Worm (Caenorhabditis elegans) whole organism, midembryonic: ENCODE measurements around the gene aqp-2.
A peak's percentile ranks its signal among the peaks of the same experiment; 100 is the strongest.

Source experiments
- T22C8.4 ChIP-seq: fragments of 200-800 bp; sonication (Bioruptor generic); IDR thresholded peaks from 2 replicates; pipeline ENCODE4 v1.3.6; 2022; ENCODE audit warnings: missing genetic modification characterization, missing compliant biosample characterization
- cog-1 ChIP-seq: sonication (generic microtip); optimal IDR thresholded peaks from 2 replicates; lab custom pipeline; 2016; ENCODE audit warnings: missing genetic modification characterization, missing compliant biosample characterization
- flt-1 ChIP-seq: fragments of 200-800 bp; sonication (Bioruptor generic); IDR thresholded peaks from 2 replicates; pipeline ENCODE4 v1.3.6; 2022; ENCODE audit warnings: missing genetic modification characterization, missing compliant biosample characterization
- klf-2 ChIP-seq: fragments of 200-800 bp; sonication (Bioruptor generic); conservative IDR thresholded peaks from 2 replicates; pipeline ENCODE4 v1.3.6; 2022; ENCODE audit warnings: missing genetic modification reagents, missing genetic modification characterization, missing compliant biosample characterization
- med-1 ChIP-seq: sonication (generic microtip); optimal IDR thresholded peaks from 2 replicates; lab custom pipeline; 2017; ENCODE audit warnings: missing genetic modification characterization, mild to moderate bottlenecking, missing compliant biosample characterization, antibody characterized with exemption, missing genetic modification reagents; ENCODE audit not compliant: insufficient read depth
- ref-1 ChIP-seq: fragments of 200-800 bp; sonication (Bioruptor generic); conservative IDR thresholded peaks from 2 replicates; pipeline ENCODE4 v1.3.6; 2022; ENCODE audit warnings: missing genetic modification reagents, missing genetic modification characterization, missing compliant biosample characterization
- tab-1 ChIP-seq: fragments of 200-800 bp; sonication (Bioruptor generic); IDR thresholded peaks from 2 replicates; pipeline ENCODE4 v1.3.6; 2022; ENCODE audit warnings: missing genetic modification characterization, missing compliant biosample characterization
- ztf-23 ChIP-seq: fragments of 200-800 bp; sonication (Bioruptor generic); IDR thresholded peaks from 2 replicates; pipeline ENCODE4 v1.3.6; 2022; ENCODE audit warnings: missing genetic modification reagents, missing genetic modification characterization, missing compliant biosample characterization
- ztf-29 ChIP-seq: fragments of 200-800 bp; sonication (Bioruptor generic); IDR thresholded peaks from 2 replicates; pipeline ENCODE4 v1.3.6; 2022; ENCODE audit warnings: missing genetic modification reagents, missing genetic modification characterization, missing compliant biosample characterization

Gene aqp-2

ce11 chrII:9269588-9269987 lies 7.8 kb upstream of the aqp-2 start, which contains the start of gene C01G6.3:
C01G6.3 (plus strand) TSS chrII:9269888.
- TF ChIP-seq tab-1 (GFP tag; lab: Robert Waterston, UW): no peak
- no peak for TF ChIP-seq flt-1 (GFP tag; lab: Robert Waterston, UW)
- TF ChIP-seq ztf-23 (GFP tag; lab: Robert Waterston, UW): no peak
- TF ChIP-seq ref-1 (GFP tag; lab: Robert Waterston, UW): no peak
- TF ChIP-seq klf-2: no peak
- no peak for TF ChIP-seq cog-1 (tag; lab: Kevin White, UChicago)

- TF ChIP-seq flt-1 (GFP tag; lab: Robert Waterston, UW) (no peak), ztf-23 (GFP tag; lab: Robert Waterston, UW) (no peak), klf-2 (no peak), ztf-29 (GFP tag; lab: Robert Waterston, UW) (no peak), cog-1 (tag; lab: Kevin White, UChicago) (no peak), tab-1 (GFP tag; lab: Robert Waterston, UW) (no peak), ref-1 (GFP tag; lab: Robert Waterston, UW) (no peak), T22C8.4 (no peak), med-1 (GFP tag; lab: Kevin White, UChicago) (no peak)
Observed at ce11 chrII:9268983-9269382, 7.2 kb upstream of the aqp-2 start.

ce11 chrII:9266755-9267154 lies 5.0 kb upstream of the aqp-2 start, which contains the start of gene C01G6.2:
C01G6.2 (plus strand) TSS chrII:9267055.
- TF ChIP-seq ztf-23 (GFP tag; lab: Robert Waterston, UW) (no peak), flt-1 (GFP tag; lab: Robert Waterston, UW) (no peak), T22C8.4 (no peak), ref-1 (GFP tag; lab: Robert Waterston, UW) (no peak), cog-1 (tag; lab: Kevin White, UChicago) (no peak), klf-2 (no peak), ztf-29 (GFP tag; lab: Robert Waterston, UW) (no peak)

ce11 chrII:9266252-9266651 lies 4.5 kb upstream of the aqp-2 start:
- 0 out of 2 replicates have a peak, but pooled peaks have one; percentile 18 for TF ChIP-seq flt-1 (GFP tag; lab: Robert Waterston, UW)
- TF ChIP-seq tab-1 (GFP tag; lab: Robert Waterston, UW): no peak

- no peak for TF ChIP-seq ztf-29 (GFP tag; lab: Robert Waterston, UW)
- TF ChIP-seq tab-1 (GFP tag; lab: Robert Waterston, UW): no peak
- no peak for TF ChIP-seq cog-1 (tag; lab: Kevin White, UChicago)
- no peak for TF ChIP-seq med-1 (GFP tag; lab: Kevin White, UChicago)
- no peak for TF ChIP-seq ztf-23 (GFP tag; lab: Robert Waterston, UW)
- no peak for TF ChIP-seq flt-1 (GFP tag; lab: Robert Waterston, UW)
- TF ChIP-seq ref-1 (GFP tag; lab: Robert Waterston, UW): no peak
- TF ChIP-seq klf-2: no peak
- no peak for TF ChIP-seq T22C8.4
Observed at ce11 chrII:9265705-9266104, 3.9 kb upstream of the aqp-2 start.

- TF ChIP-seq flt-1 (GFP tag; lab: Robert Waterston, UW): no peak
- TF ChIP-seq tab-1 (GFP tag; lab: Robert Waterston, UW): no peak
- no peak for TF ChIP-seq ztf-29 (GFP tag; lab: Robert Waterston, UW)
- no peak for TF ChIP-seq T22C8.4
- TF ChIP-seq klf-2: no peak
- TF ChIP-seq med-1 (GFP tag; lab: Kevin White, UChicago): no peak
Observed at ce11 chrII:9264689-9265278, 3.0 kb upstream of the aqp-2 start.

DNA sequence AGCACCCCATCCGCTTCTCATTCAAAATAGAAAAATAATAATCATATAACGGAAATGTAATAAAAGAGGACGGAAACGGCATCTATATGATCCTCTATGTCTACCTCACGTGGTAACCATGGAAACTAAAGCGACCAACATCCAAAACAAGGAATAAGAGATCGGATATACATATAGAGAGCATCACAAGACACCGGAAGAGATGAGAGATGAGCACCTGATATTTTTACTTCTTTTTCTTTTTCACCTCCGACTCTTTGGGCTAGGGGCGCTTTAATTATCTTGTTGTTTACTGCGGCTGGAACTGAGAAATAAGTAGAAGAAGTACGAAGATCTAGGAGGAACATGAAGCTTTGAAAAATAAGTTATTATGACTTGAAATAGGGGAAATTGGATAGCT lies 2.0 kb upstream of the aqp-2 start:
- TF ChIP-seq ztf-23 (GFP tag; lab: Robert Waterston, UW): no peak

ce11 chrII:9262845-9263402 lies 1.1 kb upstream of the aqp-2 start:
- TF ChIP-seq cog-1 (tag; lab: Kevin White, UChicago) (no peak), tab-1 (GFP tag; lab: Robert Waterston, UW) (no peak), ztf-29 (GFP tag; lab: Robert Waterston, UW) (no peak)

- no peak for TF ChIP-seq ref-1 (GFP tag; lab: Robert Waterston, UW)
Observed at ce11 chrII:9261403-9261802, 378 bp downstream of the aqp-2 start.

DNA sequence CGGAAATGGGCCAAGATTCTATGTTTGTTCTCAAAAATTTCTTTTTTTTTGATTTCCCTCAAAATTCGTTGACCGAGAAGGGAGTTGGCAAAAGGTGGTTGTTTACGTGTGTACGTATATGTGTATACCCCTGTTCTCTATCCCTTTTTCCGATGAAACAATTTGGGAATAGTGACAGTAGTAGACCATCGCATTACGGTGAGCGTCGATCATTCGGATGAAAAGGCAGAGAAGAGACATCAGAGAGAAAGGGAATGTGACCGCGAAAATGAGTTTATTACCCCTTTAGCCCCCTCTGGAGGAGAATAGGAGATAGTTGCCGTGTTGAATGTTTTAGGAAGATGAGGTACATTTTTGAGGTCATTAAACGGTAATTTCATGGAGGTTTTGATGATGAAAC lies 1.8 kb downstream of the aqp-2 start:
- TF ChIP-seq cog-1 (tag; lab: Kevin White, UChicago) (no peak), ref-1 (GFP tag; lab: Robert Waterston, UW) (no peak), ztf-29 (GFP tag; lab: Robert Waterston, UW) (no peak), ztf-23 (GFP tag; lab: Robert Waterston, UW) (no peak), med-1 (GFP tag; lab: Kevin White, UChicago) (no peak), tab-1 (GFP tag; lab: Robert Waterston, UW) (no peak), T22C8.4 (no peak), flt-1 (GFP tag; lab: Robert Waterston, UW) (no peak), klf-2 (no peak)

- TF ChIP-seq ztf-29 (GFP tag; lab: Robert Waterston, UW): no peak
- TF ChIP-seq ztf-23 (GFP tag; lab: Robert Waterston, UW): 0 out of 2 replicates have a peak, but pooled peaks have one; percentile 42
- TF ChIP-seq tab-1 (GFP tag; lab: Robert Waterston, UW): no peak
- no peak for TF ChIP-seq cog-1 (tag; lab: Kevin White, UChicago)
Observed at ce11 chrII:9258566-9258965, 3.2 kb downstream of the aqp-2 start.
